Fruit fly (Drosophila melanogaster) whole organism, embryonic: Measurements from ENCODE around the gene CG34056.

Experiments used
- Awh ChIP-seq: fragments of 200-800 bp; sonication (Bioruptor generic); IDR thresholded peaks from 2 replicates; pipeline ENCODE4, ENCODE4 v1.3.6; 2022; ENCODE audit warnings: missing biosample characterization, missing genetic modification characterization
- CG1529 ChIP-seq: fragments of 200-800 bp; sonication (Bioruptor generic); optimal IDR thresholded peaks from 3 replicates; lab custom pipeline; 2018; ENCODE audit warnings: missing biosample characterization, missing genetic modification characterization
- CG17385 ChIP-seq: fragments of 200-800 bp; sonication (Bioruptor generic); optimal IDR thresholded peaks from 3 replicates; lab custom pipeline; 2018; ENCODE audit warnings: missing biosample characterization, mild to moderate bottlenecking, missing genetic modification characterization
- CG18262 ChIP-seq: fragments of 200-800 bp; optimal IDR thresholded peaks from 3 replicates; lab custom pipeline; 2019; ENCODE audit warnings: missing biosample characterization, mild to moderate bottlenecking, missing genetic modification characterization, moderate library complexity
- CG18599 ChIP-seq: fragments of 200-800 bp; sonication (Bioruptor generic); optimal IDR thresholded peaks from 3 replicates; lab custom pipeline; 2017; ENCODE audit warnings: missing biosample characterization, missing genetic modification characterization, mild to moderate bottlenecking, moderate library complexity, missing genetic modification reagents
- CG2116 ChIP-seq: fragments of 200-800 bp; sonication (Bioruptor generic); optimal IDR thresholded peaks from 3 replicates; lab custom pipeline; 2018; ENCODE audit warnings: missing biosample characterization, mild to moderate bottlenecking, missing genetic modification characterization
- CG2120 ChIP-seq: fragments of 200-800 bp; sonication (Bioruptor generic); optimal IDR thresholded peaks from 3 replicates; lab custom pipeline; 2016; ENCODE audit warnings: missing biosample characterization, missing genetic modification characterization
- CG3065 ChIP-seq: fragments of 200-800 bp; sonication (Bioruptor generic); optimal IDR thresholded peaks from 2 replicates; lab custom pipeline; 2016; ENCODE audit warnings: missing biosample characterization, missing genetic modification characterization
- CG31388 ChIP-seq: fragments of 200-800 bp; sonication (Bioruptor generic); optimal IDR thresholded peaks from 2 replicates; lab custom pipeline; 2016; ENCODE audit warnings: missing biosample characterization, missing genetic modification characterization
- CG34224 ChIP-seq: fragments of 200-800 bp; sonication (Bioruptor generic); IDR thresholded peaks from 3 replicates; pipeline ENCODE4 v1.3.6; 2022; ENCODE audit warnings: missing biosample characterization, missing genetic modification characterization; ENCODE audit not compliant: partially characterized antibody
- CG4730 ChIP-seq: fragments of 200-800 bp; sonication (Bioruptor generic); IDR thresholded peaks from 2 replicates; pipeline ENCODE4 v1.3.6; 2022; ENCODE audit warnings: missing biosample characterization, missing genetic modification characterization
- CG5245 ChIP-seq: fragments of 200-800 bp; sonication (Bioruptor generic); optimal IDR thresholded peaks from 3 replicates; lab custom pipeline; 2016; ENCODE audit warnings: missing biosample characterization, missing genetic modification characterization
- CG6689 ChIP-seq: fragments of 200-800 bp; sonication (Bioruptor generic); IDR thresholded peaks from 2 replicates; pipeline ENCODE4 v1.3.6; 2022; ENCODE audit warnings: missing biosample characterization, missing genetic modification characterization
- CG8089 ChIP-seq: fragments of 200-800 bp; sonication (Bioruptor generic); optimal IDR thresholded peaks from 3 replicates; lab custom pipeline; 2016; ENCODE audit warnings: missing biosample characterization, missing genetic modification characterization
- Chrac-16 ChIP-seq: fragments of 200-800 bp; sonication (Bioruptor generic); optimal IDR thresholded peaks from 3 replicates; lab custom pipeline; 2016; ENCODE audit warnings: missing biosample characterization, missing genetic modification characterization
- Dad ChIP-seq: fragments of 200-800 bp; sonication (Bioruptor generic); optimal IDR thresholded peaks from 3 replicates; lab custom pipeline; 2016; ENCODE audit warnings: missing biosample characterization, missing genetic modification characterization
- Dref ChIP-seq: fragments of 200-800 bp; sonication (Bioruptor generic); IDR thresholded peaks from 2 replicates; pipeline ENCODE4 v1.3.6; 2022; ENCODE audit warnings: missing biosample characterization, missing genetic modification characterization
- ERR ChIP-seq: fragments of 200-800 bp; sonication (Bioruptor generic); optimal IDR thresholded peaks from 2 replicates; lab custom pipeline; 2016; ENCODE audit warnings: missing biosample characterization, missing genetic modification characterization
- Lpt ChIP-seq: fragments of >200 bp; optimal IDR thresholded peaks from 2 replicates; lab custom pipeline; 2018; ENCODE audit warnings: missing biosample characterization, missing genetic modification characterization
- Nf-YA ChIP-seq: fragments of 200-800 bp; sonication (Bioruptor generic); IDR thresholded peaks from 2 replicates; pipeline ENCODE4 v1.3.6; 2022; ENCODE audit warnings: missing biosample characterization, missing genetic modification characterization
- Ptx1 ChIP-seq: fragments of 200-800 bp; sonication (Bioruptor generic); IDR thresholded peaks from 2 replicates; pipeline ENCODE4 v1.3.6; 2022; ENCODE audit warnings: missing biosample characterization, missing genetic modification characterization
- Rx ChIP-seq: fragments of 200-800 bp; sonication (Bioruptor generic); IDR thresholded peaks from 2 replicates; pipeline ENCODE4 v1.3.6; 2022; ENCODE audit warnings: missing biosample characterization, missing genetic modification characterization
- Sox102F ChIP-seq: fragments of 200-800 bp; sonication (Bioruptor generic); optimal IDR thresholded peaks from 2 replicates; lab custom pipeline; 2018; ENCODE audit warnings: missing biosample characterization, mild to moderate bottlenecking, missing genetic modification characterization, moderate library complexity
- amos ChIP-seq: fragments of 200-800 bp; sonication (Bioruptor generic); IDR thresholded peaks from 2 replicates; pipeline ENCODE4 v1.3.6; 2022; ENCODE audit warnings: missing biosample characterization, missing genetic modification characterization; ENCODE audit not compliant: partially characterized antibody
- ase ChIP-seq: fragments of 200-800 bp; sonication (Bioruptor generic); IDR thresholded peaks from 3 replicates; pipeline ENCODE4 v1.3.6; 2022; ENCODE audit warnings: missing biosample characterization, missing genetic modification characterization
- az2 ChIP-seq: fragments of 200-800 bp; sonication (Bioruptor generic); optimal IDR thresholded peaks from 3 replicates; lab custom pipeline; 2016; ENCODE audit warnings: missing biosample characterization, missing genetic modification characterization
- bigmax ChIP-seq: fragments of 200-800 bp; sonication (Bioruptor generic); optimal IDR thresholded peaks from 2 replicates; lab custom pipeline; 2018; ENCODE audit warnings: missing biosample characterization, mild to moderate bottlenecking, missing genetic modification characterization
- bowl ChIP-seq: fragments of 200-800 bp; sonication (Bioruptor generic); IDR thresholded peaks from 2 replicates; pipeline ENCODE4 v1.3.6; 2022; ENCODE audit warnings: missing biosample characterization, missing genetic modification characterization
- cato ChIP-seq: fragments of 200-800 bp; sonication (Bioruptor generic); optimal IDR thresholded peaks from 2 replicates; lab custom pipeline; 2016; ENCODE audit warnings: missing biosample characterization, missing genetic modification characterization, borderline replicate concordance
- crc ChIP-seq: fragments of 200-800 bp; sonication (Bioruptor generic); optimal IDR thresholded peaks from 2 replicates; lab custom pipeline; 2016; ENCODE audit warnings: missing biosample characterization, missing genetic modification characterization
- dan ChIP-seq: fragments of 200-800 bp; sonication (Bioruptor generic); IDR thresholded peaks from 2 replicates; pipeline ENCODE4 v1.3.6; 2022; ENCODE audit warnings: missing biosample characterization, missing genetic modification characterization
- dm ChIP-seq: fragments of 200-800 bp; sonication (Bioruptor generic); optimal IDR thresholded peaks from 3 replicates; lab custom pipeline; 2016; ENCODE audit warnings: missing biosample characterization, missing genetic modification characterization
- dmrt99B ChIP-seq: fragments of 200-800 bp; sonication (Bioruptor generic); optimal IDR thresholded peaks from 2 replicates; lab custom pipeline; 2018; ENCODE audit warnings: missing biosample characterization, mild to moderate bottlenecking, missing genetic modification characterization, moderate library complexity
- en ChIP-seq: fragments of 200-800 bp; sonication (Bioruptor generic); optimal IDR thresholded peaks from 2 replicates; lab custom pipeline; 2016; ENCODE audit warnings: missing biosample characterization, missing genetic modification characterization
- fd3F ChIP-seq: fragments of 200-800 bp; sonication (Bioruptor generic); optimal IDR thresholded peaks from 2 replicates; lab custom pipeline; 2018; ENCODE audit warnings: missing biosample characterization, mild to moderate bottlenecking, missing genetic modification characterization, moderate library complexity
- ftz-f1 ChIP-seq: fragments of 200-800 bp; sonication (Bioruptor generic); optimal IDR thresholded peaks from 2 replicates; lab custom pipeline; 2016; ENCODE audit warnings: missing biosample characterization, missing genetic modification characterization
- gcm ChIP-seq: fragments of 200-800 bp; sonication (Bioruptor generic); optimal IDR thresholded peaks from 2 replicates; lab custom pipeline; 2019; ENCODE audit warnings: missing biosample characterization, mild to moderate bottlenecking, missing genetic modification characterization, moderate library complexity
- nmo ChIP-seq: fragments of 200-800 bp; sonication (Bioruptor generic); optimal IDR thresholded peaks from 2 replicates; lab custom pipeline; 2018; ENCODE audit warnings: missing biosample characterization, mild to moderate bottlenecking, missing genetic modification characterization, moderate library complexity
- pfk ChIP-seq: fragments of 200-800 bp; sonication (Bioruptor generic); optimal IDR thresholded peaks from 2 replicates; lab custom pipeline; 2018; ENCODE audit warnings: missing biosample characterization, mild to moderate bottlenecking, missing genetic modification characterization, moderate library complexity
- phol ChIP-seq: fragments of 200-800 bp; sonication (Bioruptor generic); optimal IDR thresholded peaks from 3 replicates; lab custom pipeline; 2018; ENCODE audit warnings: missing biosample characterization, mild to moderate bottlenecking, missing genetic modification characterization, moderate library complexity
- pzg ChIP-seq: fragments of 200-800 bp; sonication (Bioruptor generic); optimal IDR thresholded peaks from 3 replicates; lab custom pipeline; 2018; ENCODE audit warnings: missing biosample characterization, mild to moderate bottlenecking, missing genetic modification characterization, moderate library complexity
- repo ChIP-seq: fragments of 200-800 bp; sonication (Bioruptor generic); optimal IDR thresholded peaks from 2 replicates; lab custom pipeline; 2016; ENCODE audit warnings: missing biosample characterization, missing genetic modification characterization
- run ChIP-seq: fragments of 200-800 bp; sonication (Bioruptor generic); optimal IDR thresholded peaks from 3 replicates; lab custom pipeline; 2018; ENCODE audit warnings: missing biosample characterization, mild to moderate bottlenecking, missing genetic modification characterization
- sima ChIP-seq: fragments of 200-800 bp; sonication (Bioruptor generic); optimal IDR thresholded peaks from 2 replicates; lab custom pipeline; 2016; ENCODE audit warnings: missing biosample characterization, missing genetic modification characterization
- slp2 ChIP-seq: fragments of 200-800 bp; sonication (Bioruptor generic); optimal IDR thresholded peaks from 2 replicates; lab custom pipeline; 2016; ENCODE audit warnings: missing biosample characterization, missing genetic modification characterization
- tin ChIP-seq: fragments of 200-800 bp; sonication (Bioruptor generic); optimal IDR thresholded peaks from 3 replicates; lab custom pipeline; 2016; ENCODE audit warnings: missing biosample characterization, missing genetic modification characterization
- wor ChIP-seq: fragments of 200-800 bp; sonication (Bioruptor generic); IDR thresholded peaks from 2 replicates; pipeline ENCODE4 v1.3.6; 2022; ENCODE audit warnings: missing biosample characterization, missing genetic modification characterization
- yki ChIP-seq: fragments of >200 bp; optimal IDR thresholded peaks from 3 replicates; lab custom pipeline; 2018
- zen2 ChIP-seq: fragments of 200-800 bp; sonication (Bioruptor generic); IDR thresholded peaks from 3 replicates; pipeline ENCODE4 v1.3.6; 2022; ENCODE audit warnings: missing biosample characterization, missing genetic modification characterization; ENCODE audit not compliant: partially characterized antibody
- zf30C ChIP-seq: fragments of 200-800 bp; sonication (Bioruptor generic); optimal IDR thresholded peaks from 3 replicates; lab custom pipeline; 2018; ENCODE audit warnings: missing biosample characterization, mild to moderate bottlenecking, missing genetic modification characterization

The CG34056 gene

dm6 chr3L:857063-858015 is 38.4 kb upstream of the CG34056 start, which contains the start of gene dpr20 (continued):
- TF ChIP-seq nmo (GFP tag; lab: Kevin White, UChicago) (peak; percentile 71), wor (GFP tag; lab: Robert Waterston, UW) (peak; percentile 50), dm (peak; percentile 15), CG18262 (tag; lab: Kevin White, UChicago) (peak; percentile 49), Awh (GFP tag; lab: Robert Waterston, UW) (peak; percentile 88), CG34224 (GFP tag; lab: Robert Waterston, UW) (no peak), CG31388 (no peak), slp2 (GFP tag; lab: Kevin White, UChicago) (peak; percentile 50), CG2120 (GFP tag; lab: Kevin White, UChicago) (peak; percentile 91), crc (GFP tag; lab: Kevin White, UChicago) (peak; percentile 55), cato (GFP tag; lab: Kevin White, UChicago) (no peak), zen2 (GFP tag; lab: Robert Waterston, UW) (no peak), bowl (peak; percentile 75), gcm (GFP tag; lab: Kevin White, UChicago) (peak; percentile 22), Ptx1 (GFP tag; lab: Robert Waterston, UW) (peak; percentile 92), tin (peak; percentile 59), repo (GFP tag; lab: Kevin White, UChicago) (peak; percentile 34), fd3F (GFP tag; lab: Kevin White, UChicago) (peak; percentile 73), CG6689 (GFP tag; lab: Robert Waterston, UW) (peak; percentile 73), pzg (GFP tag; lab: Kevin White, UChicago) (peak; percentile 16), CG5245 (peak; percentile 52), ERR (GFP tag; lab: Kevin White, UChicago) (peak; percentile 56), run (tag; lab: Kevin White, UChicago) (no peak), ftz-f1 (GFP tag; lab: Kevin White, UChicago) (no peak), CG17385 (GFP tag; lab: Kevin White, UChicago) (peak; percentile 67), Dad (GFP tag; lab: Kevin White, UChicago) (peak; percentile 67), az2 (GFP tag; lab: Kevin White, UChicago) (peak; percentile 65), Chrac-16 (GFP tag; lab: Kevin White, UChicago) (peak; percentile 75), zf30C (GFP tag; lab: Kevin White, UChicago) (no peak), Sox102F (GFP tag; lab: Kevin White, UChicago) (peak; percentile 74), CG8089 (peak; percentile 7), dan (GFP tag; lab: Robert Waterston, UW) (peak; percentile 64), Nf-YA (GFP tag; lab: Robert Waterston, UW) (peak; percentile 63; the same call in 1 of the 2 replicates), Lpt (no peak), CG3065 (GFP tag; lab: Kevin White, UChicago) (no peak), CG4730 (peak; percentile 76), dmrt99B (tag; lab: Kevin White, UChicago) (peak; percentile 70), pfk (GFP tag; lab: Kevin White, UChicago) (no peak), Rx (GFP tag; lab: Robert Waterston, UW) (peak; percentile 85), CG18599 (GFP tag; lab: Kevin White, UChicago) (peak; percentile 94), CG1529 (GFP tag; lab: Kevin White, UChicago) (no peak), yki (lab: Kevin White, UChicago) (no peak), Dref (GFP tag; lab: Robert Waterston, UW) (no peak), sima (no peak), bigmax (GFP tag; lab: Kevin White, UChicago) (peak; percentile 7), en (GFP tag; lab: Kevin White, UChicago) (peak; percentile 3), CG2116 (GFP tag; lab: Kevin White, UChicago) (no peak), amos (no peak), phol (tag; lab: Kevin White, UChicago) (peak; percentile 39), ase (GFP tag; lab: Robert Waterston, UW) (peak; percentile 87)
